Worm (Caenorhabditis elegans) whole organism, L4 larva: ENCODE measurements around the gene Y116A8C.467.

Experiments
- D1046.2 ChIP-seq: fragments of 200-800 bp; sonication (Bioruptor generic); IDR thresholded peaks from 2 replicates; pipeline ENCODE4 v1.3.6; 2022; ENCODE audit warnings: missing genetic modification characterization, missing compliant biosample characterization
- F10B5.3 ChIP-seq: sonication (generic microtip); optimal IDR thresholded peaks from 2 replicates; lab custom pipeline; 2016; ENCODE audit warnings: mild to moderate bottlenecking, missing genetic modification characterization, missing compliant biosample characterization
- F26F4.8 ChIP-seq: fragments of 200-800 bp; sonication (Bioruptor generic); conservative IDR thresholded peaks from 2 replicates; pipeline ENCODE4 v1.3.6; 2022; ENCODE audit warnings: missing genetic modification characterization, missing compliant biosample characterization
- F37D6.2 ChIP-seq: sonication (generic microtip); optimal IDR thresholded peaks from 2 replicates; lab custom pipeline; 2016; ENCODE audit warnings: mild to moderate bottlenecking, missing genetic modification characterization, missing compliant biosample characterization
- F44E2.7 ChIP-seq: fragments of 200-800 bp; sonication (Bioruptor generic); IDR thresholded peaks from 2 replicates; pipeline ENCODE4 v2.1.2; 2022; ENCODE audit warnings: missing genetic modification characterization, missing compliant biosample characterization
- F49E8.2 ChIP-seq: sonication (generic microtip); optimal IDR thresholded peaks from 2 replicates; lab custom pipeline; 2016; ENCODE audit warnings: missing compliant biosample characterization, mild to moderate bottlenecking, missing genetic modification characterization, borderline replicate concordance
- T26A8.4 ChIP-seq: fragments of 200-800 bp; sonication (Bioruptor generic); IDR thresholded peaks from 2 replicates; pipeline ENCODE4 v1.3.6; 2022; ENCODE audit warnings: missing genetic modification characterization, missing compliant biosample characterization
- ZK546.5 ChIP-seq, 2 experiments: sonication (generic microtip); optimal IDR thresholded peaks; 2 replicates each; lab custom pipeline; 2017; ENCODE audit warnings: missing biosample characterization in 2 of 2, missing genetic modification characterization in 2 of 2
- aha-1 ChIP-seq: fragments of 150-350 bp; peaks from one replicate; lab custom pipeline; 2014; ENCODE audit warnings: missing biosample characterization, missing genetic modification characterization
- ama-1 ChIP-seq: fragments of 150-350 bp; optimal IDR thresholded peaks from 2 replicates; lab custom pipeline; 2014; ENCODE audit warnings: inconsistent platforms, mixed read lengths
- arid-1 ChIP-seq: fragments of 200-800 bp; sonication (Bioruptor generic); conservative IDR thresholded peaks from 2 replicates; pipeline ENCODE4 v1.3.6; 2022; ENCODE audit warnings: missing genetic modification reagents, missing genetic modification characterization, missing compliant biosample characterization
- ceh-20 ChIP-seq: fragments of 200-800 bp; sonication (Bioruptor generic); IDR thresholded peaks from 2 replicates; pipeline ENCODE4 v1.3.6; 2022; ENCODE audit warnings: missing genetic modification reagents, missing genetic modification characterization, missing compliant biosample characterization
- cey-2 ChIP-seq: sonication (generic microtip); optimal IDR thresholded peaks from 3 replicates; lab custom pipeline; 2017; ENCODE audit warnings: missing genetic modification characterization, mild to moderate bottlenecking, missing compliant biosample characterization, antibody characterized with exemption, borderline replicate concordance; ENCODE audit not compliant: insufficient read depth
- daf-12 ChIP-seq: fragments of 150-350 bp; optimal IDR thresholded peaks from 2 replicates; lab custom pipeline; 2014; ENCODE audit warnings: missing biosample characterization, missing genetic modification reagents, missing genetic modification characterization
- daf-16 ChIP-seq, 3 experiments: sonication (generic microtip); optimal IDR thresholded peaks; 2 replicates each; lab custom pipeline; 2016 to 2017; ENCODE audit warnings: missing genetic modification characterization in 3 of 3, missing genetic modification reagents in 3 of 3, mild to moderate bottlenecking in 2 of 3, missing compliant biosample characterization in 2 of 3, missing biosample characterization in 1 of 3, moderate library complexity in 1 of 3
- daf-19 ChIP-seq: fragments of 200-800 bp; sonication (Bioruptor generic); conservative IDR thresholded peaks from 2 replicates; pipeline ENCODE4 v1.3.6; 2022; ENCODE audit warnings: missing genetic modification characterization, missing compliant biosample characterization
- dmd-6 ChIP-seq: fragments of 200-800 bp; sonication (Bioruptor generic); IDR thresholded peaks from 2 replicates; pipeline ENCODE4 v1.3.6; 2022; ENCODE audit warnings: missing genetic modification reagents, missing genetic modification characterization, missing compliant biosample characterization
- dmd-9 ChIP-seq: fragments of 200-800 bp; sonication (Bioruptor generic); IDR thresholded peaks from 2 replicates; pipeline ENCODE4 v1.3.6; 2022; ENCODE audit warnings: missing genetic modification reagents, missing genetic modification characterization, missing compliant biosample characterization
- dve-1 ChIP-seq: sonication (generic microtip); optimal IDR thresholded peaks from 2 replicates; lab custom pipeline; 2017; ENCODE audit warnings: antibody characterized with exemption, mild to moderate bottlenecking, missing genetic modification characterization, missing compliant biosample characterization; ENCODE audit not compliant: insufficient read depth
- egl-43 ChIP-seq: fragments of 200-800 bp; sonication (Bioruptor generic); IDR thresholded peaks from 2 replicates; pipeline ENCODE4 v1.3.6; 2022; ENCODE audit warnings: missing genetic modification reagents, missing genetic modification characterization, missing compliant biosample characterization
- hlh-11 ChIP-seq: fragments of 200-800 bp; sonication (Bioruptor generic); optimal IDR thresholded peaks from 2 replicates; lab custom pipeline; 2018; ENCODE audit warnings: mild to moderate bottlenecking, missing genetic modification characterization, missing compliant biosample characterization
- hlh-30 ChIP-seq: sonication (generic microtip); optimal IDR thresholded peaks from 2 replicates; lab custom pipeline; 2017; ENCODE audit warnings: antibody characterized with exemption, mild to moderate bottlenecking, missing genetic modification characterization, missing compliant biosample characterization; ENCODE audit not compliant: insufficient read depth
- lin-1 ChIP-seq: fragments of 200-800 bp; sonication (Bioruptor generic); IDR thresholded peaks from 2 replicates; pipeline ENCODE4 v1.3.6; 2022; ENCODE audit warnings: missing genetic modification reagents, missing genetic modification characterization, missing compliant biosample characterization
- lin-13 ChIP-seq: fragments of 150-350 bp; optimal IDR thresholded peaks from 2 replicates; lab custom pipeline; 2014; ENCODE audit warnings: missing biosample characterization, missing genetic modification reagents, missing genetic modification characterization
- lin-15B ChIP-seq: fragments of 150-350 bp; sonication (generic microtip); optimal IDR thresholded peaks from 3 replicates; lab custom pipeline; 2014; ENCODE audit warnings: missing biosample characterization, missing genetic modification characterization
- lin-29 ChIP-seq: fragments of 200-800 bp; sonication (Bioruptor generic); IDR thresholded peaks from 2 replicates; pipeline ENCODE4 v1.3.6; 2022; ENCODE audit warnings: missing genetic modification reagents, missing genetic modification characterization, missing compliant biosample characterization
- lsy-2 ChIP-seq, 2 experiments: fragments of 150-350 bp in 1 of 2; sonication (generic microtip) in 1 of 2; optimal IDR thresholded peaks; 2 replicates each; lab custom pipeline; 2014 to 2017; ENCODE audit warnings: missing biosample characterization in 2 of 2, missing genetic modification characterization in 2 of 2
- madf-9 ChIP-seq: fragments of 200-800 bp; sonication (Bioruptor generic); conservative IDR thresholded peaks from 2 replicates; pipeline ENCODE4 v1.3.6; 2022; ENCODE audit warnings: missing genetic modification reagents, missing genetic modification characterization, missing compliant biosample characterization
- mep-1 ChIP-seq: fragments of 150-350 bp; sonication (generic microtip); optimal IDR thresholded peaks from 3 replicates; lab custom pipeline; 2014; ENCODE audit warnings: missing biosample characterization, missing genetic modification characterization
- mes-2 ChIP-seq: sonication (generic microtip); optimal IDR thresholded peaks from 2 replicates; lab custom pipeline; 2016; ENCODE audit warnings: missing genotype, mild to moderate bottlenecking, missing genetic modification characterization, missing compliant biosample characterization; ENCODE audit not compliant: poor library complexity, severe bottlenecking
- nhr-10 ChIP-seq: fragments of 150-350 bp; optimal IDR thresholded peaks from 2 replicates; lab custom pipeline; 2014; ENCODE audit warnings: missing biosample characterization, missing genetic modification characterization
- nhr-111 ChIP-seq: fragments of 200-800 bp; sonication (Bioruptor generic); optimal IDR thresholded peaks from 2 replicates; lab custom pipeline; 2018; ENCODE audit warnings: mild to moderate bottlenecking, missing genetic modification characterization, missing compliant biosample characterization
- nhr-25 ChIP-seq: sonication (generic microtip); optimal IDR thresholded peaks from 2 replicates; lab custom pipeline; 2017; ENCODE audit warnings: missing genetic modification characterization, mild to moderate bottlenecking, missing compliant biosample characterization, antibody characterized with exemption, moderate library complexity, borderline replicate concordance; ENCODE audit not compliant: insufficient read depth
- nhr-28 ChIP-seq: fragments of 150-350 bp; optimal IDR thresholded peaks from 2 replicates; lab custom pipeline; 2014; ENCODE audit warnings: missing biosample characterization, missing genetic modification characterization
- nhr-41 ChIP-seq: fragments of 200-800 bp; sonication (Bioruptor generic); IDR thresholded peaks from 2 replicates; pipeline ENCODE4 v1.3.6; 2022; ENCODE audit warnings: missing genetic modification reagents, missing genetic modification characterization, missing compliant biosample characterization
- nhr-76 ChIP-seq: fragments of 150-350 bp; optimal IDR thresholded peaks from 2 replicates; lab custom pipeline; 2014; ENCODE audit warnings: missing biosample characterization, missing genetic modification characterization
- php-3 ChIP-seq: fragments of 200-800 bp; sonication (Bioruptor generic); IDR thresholded peaks from 2 replicates; pipeline ENCODE4 v1.3.6; 2022; ENCODE audit warnings: missing genetic modification reagents, missing genetic modification characterization, missing compliant biosample characterization
- pqm-1 ChIP-seq: sonication (generic microtip); optimal IDR thresholded peaks from 2 replicates; lab custom pipeline; 2017; ENCODE audit warnings: missing biosample characterization, missing genetic modification characterization
- rbr-2 ChIP-seq: sonication (generic microtip); optimal IDR thresholded peaks from 2 replicates; lab custom pipeline; 2016; ENCODE audit warnings: missing genotype, missing genetic modification characterization, missing compliant biosample characterization
- set-16 ChIP-seq: fragments of 200-800 bp; sonication (Bioruptor generic); IDR thresholded peaks from 2 replicates; pipeline ENCODE4 v1.3.6; 2022; ENCODE audit warnings: missing genetic modification reagents, missing genetic modification characterization, missing compliant biosample characterization
- skn-1 ChIP-seq: fragments of 150-350 bp; optimal IDR thresholded peaks from 2 replicates; lab custom pipeline; 2014; ENCODE audit warnings: missing biosample characterization, missing genetic modification characterization
- snpc-4 ChIP-seq: fragments of 150-350 bp; optimal IDR thresholded peaks from 2 replicates; lab custom pipeline; 2014; ENCODE audit warnings: missing biosample characterization, missing genetic modification characterization
- spr-3 ChIP-seq: fragments of 200-800 bp; sonication (Bioruptor generic); optimal IDR thresholded peaks from 2 replicates; lab custom pipeline; 2018; ENCODE audit warnings: mild to moderate bottlenecking, missing genetic modification characterization, missing compliant biosample characterization
- tag-97 ChIP-seq: fragments of 200-800 bp; sonication (Bioruptor generic); IDR thresholded peaks from 2 replicates; pipeline ENCODE4 v1.3.6; 2022; ENCODE audit warnings: missing genetic modification characterization, missing compliant biosample characterization
- unc-39 ChIP-seq: sonication (generic microtip); optimal IDR thresholded peaks from 2 replicates; lab custom pipeline; 2017; ENCODE audit warnings: missing biosample characterization, missing genetic modification characterization
- zip-11 ChIP-seq: fragments of 200-800 bp; sonication (Bioruptor generic); IDR thresholded peaks from 2 replicates; pipeline ENCODE4 v1.3.6; 2022; ENCODE audit warnings: missing genetic modification characterization, missing compliant biosample characterization
- zip-2 ChIP-seq: fragments of 150-350 bp; optimal IDR thresholded peaks from 2 replicates; lab custom pipeline; 2014; ENCODE audit warnings: missing biosample characterization, missing genetic modification characterization
- ztf-11 ChIP-seq: fragments of 150-350 bp; optimal IDR thresholded peaks from 2 replicates; lab custom pipeline; 2014; ENCODE audit warnings: missing biosample characterization, missing genetic modification characterization
- ztf-7 ChIP-seq: fragments of 150-350 bp; optimal IDR thresholded peaks from 2 replicates; lab custom pipeline; 2014; ENCODE audit warnings: missing biosample characterization, missing genetic modification characterization

Gene Y116A8C.467

DNA sequence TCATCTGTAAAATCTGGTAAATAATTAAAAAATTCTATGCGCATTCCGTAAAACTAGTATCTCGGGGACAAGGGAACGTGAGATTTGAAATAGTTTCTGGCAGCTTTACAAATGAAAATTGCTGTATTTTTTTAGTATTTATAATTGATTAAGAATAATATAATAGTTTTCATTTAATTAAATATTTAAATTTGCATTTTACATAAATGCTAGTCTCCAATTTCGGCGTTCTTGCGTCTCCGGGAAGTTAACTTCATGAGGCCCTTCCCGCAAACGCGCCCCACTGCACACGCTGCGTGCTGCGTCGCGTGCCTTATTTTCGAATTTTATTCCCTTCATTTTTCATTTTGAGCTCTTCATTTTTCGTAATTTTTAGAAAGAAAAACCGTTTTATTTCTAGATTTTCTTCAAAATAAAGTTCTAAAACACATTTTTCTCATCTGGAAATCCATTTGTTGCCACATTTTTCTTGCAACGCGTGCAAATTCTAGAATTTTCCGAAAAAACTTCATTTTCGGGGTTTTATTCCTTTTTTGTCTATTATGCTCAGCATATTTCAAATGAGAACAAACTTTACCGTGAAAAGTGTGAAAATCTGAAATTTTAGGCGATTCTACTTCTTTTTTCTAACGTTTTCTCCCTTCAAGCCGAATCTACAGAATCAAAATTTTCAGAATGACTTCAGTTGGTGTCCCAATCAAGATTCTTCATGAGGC lies 23.9 kb upstream of the Y116A8C.467 start, which contains the start of the genes snx-13 and snr-1 (continued):
- TF ChIP-seq T26A8.4, result no peak
- TF ChIP-seq dve-1 (tag; lab: Kevin White, UChicago), result peak; percentile 48
- TF ChIP-seq nhr-111 (GFP tag; lab: Kevin White, UChicago), result no peak
- TF ChIP-seq cey-2 (tag; lab: Kevin White, UChicago), result no peak
- TF ChIP-seq dmd-9 (GFP tag; lab: Robert Waterston, UW), result peak; percentile 80
- TF ChIP-seq mep-1, result peak; percentile 82
- TF ChIP-seq nhr-76, result no peak
- TF ChIP-seq D1046.2 (GFP tag; lab: Robert Waterston, UW), result peak; percentile 79; the same call in 1 of the 2 replicates
- no peak for TF ChIP-seq nhr-25 (tag; lab: Kevin White, UChicago)
- peak; percentile 96 for TF ChIP-seq mes-2 (tag; lab: Kevin White, UChicago)
- TF ChIP-seq lin-15B (tag; lab: Kevin White, UChicago), result no peak
- no peak for TF ChIP-seq zip-2
- peak in 1 of 2 experiments; percentile 30 for TF ChIP-seq daf-16 (GFP tag; optimal IDR thresholded peaks at IDR 0.05; lab: Kevin White, UChicago)
- peak; percentile 39 for TF ChIP-seq daf-16 (tag; optimal IDR thresholded peaks at IDR 0.05; lab: Kevin White, UChicago)
- TF ChIP-seq egl-43, result no peak
- no peak for TF ChIP-seq ztf-11 (tag; lab: Kevin White, UChicago)
- TF ChIP-seq lin-13, result peak; percentile 50
- TF ChIP-seq F44E2.7 (GFP tag; lab: Robert Waterston, UW), result no peak
- TF ChIP-seq rbr-2 (tag; lab: Kevin White, UChicago), result peak; percentile 70
- TF ChIP-seq nhr-41, result no peak
- TF ChIP-seq aha-1 (tag; lab: Kevin White, UChicago), result peak; percentile 97
- no peak for TF ChIP-seq unc-39 (tag; lab: Kevin White, UChicago)
- TF ChIP-seq hlh-11 (tag; lab: Kevin White, UChicago), result no peak
- TF ChIP-seq set-16 (GFP tag; lab: Robert Waterston, UW), result 0 out of 2 replicates have a peak, but pooled peaks have one; percentile 13
- TF ChIP-seq snpc-4 (tag; lab: Kevin White, UChicago), result no peak
- TF ChIP-seq F49E8.2 (tag; lab: Kevin White, UChicago), result peak; percentile 3
- no peak for TF ChIP-seq daf-19 (GFP tag; lab: Robert Waterston, UW)
- TF ChIP-seq skn-1 (tag; lab: Kevin White, UChicago), result no peak
- no peak for TF ChIP-seq pqm-1 (tag; lab: Kevin White, UChicago)
- TF ChIP-seq php-3 (GFP tag; lab: Robert Waterston, UW), result no peak
- TF ChIP-seq nhr-28, result peak; percentile 44
- no peak for TF ChIP-seq F10B5.3 (tag; lab: Kevin White, UChicago)
- TF ChIP-seq ama-1 (lab: Kevin White, UChicago), result no peak
- TF ChIP-seq spr-3 (GFP tag; lab: Kevin White, UChicago), result no peak
- peak; percentile 35 to 82 for TF ChIP-seq lsy-2 (tag; optimal IDR thresholded peaks at IDR 0.05; lab: Kevin White, UChicago)
- no peak for TF ChIP-seq ceh-20 (GFP tag; lab: Robert Waterston, UW)
- no peak for TF ChIP-seq nhr-10 (tag; lab: Kevin White, UChicago)
- TF ChIP-seq daf-12, result no peak
- no peak for TF ChIP-seq F26F4.8 (GFP tag; lab: Robert Waterston, UW)
- no peak for TF ChIP-seq ZK546.5 (tag; optimal IDR thresholded peaks at IDR 0.05; lab: Kevin White, UChicago)
- TF ChIP-seq hlh-30 (tag; lab: Kevin White, UChicago), result peak; percentile 64
- TF ChIP-seq arid-1 (GFP tag; lab: Robert Waterston, UW), result peak; percentile 61; the same call in 1 of the 2 replicates
- no peak for TF ChIP-seq lin-1
- TF ChIP-seq madf-9 (GFP tag; lab: Robert Waterston, UW), result peak; percentile 76; the same call in 1 of the 2 replicates
- TF ChIP-seq F37D6.2 (tag; lab: Kevin White, UChicago), result peak; percentile 69
- no peak for TF ChIP-seq zip-11 (GFP tag; lab: Robert Waterston, UW)
- peak; percentile 49 for TF ChIP-seq dmd-6 (GFP tag; lab: Robert Waterston, UW)
- TF ChIP-seq lin-29 (GFP tag; lab: Robert Waterston, UW), result no peak
- no peak for TF ChIP-seq tag-97 (GFP tag; lab: Robert Waterston, UW)
- TF ChIP-seq ztf-7 (tag; lab: Kevin White, UChicago), result no peak
